Fruit fly (Drosophila melanogaster): ENCODE measurements around the gene CG13775.

CG13775 gene

dm6 chr2L:6970813-6971212, 14.1 kb upstream of the CG13775 start:
- TF ChIP-seq Hr39 (GFP tag; optimal IDR thresholded peaks at IDR 0.05): no peak
- TF ChIP-seq CG7368 (GFP tag; optimal IDR thresholded peaks at IDR 0.05): no peak
- no peak for TF ChIP-seq cyc (GFP tag; optimal IDR thresholded peaks at IDR 0.05)
- TF ChIP-seq fkh (GFP tag; optimal IDR thresholded peaks at IDR 0.05): no peak
- no peak for TF ChIP-seq CG8319 (GFP tag; optimal IDR thresholded peaks at IDR 0.05)
- no peak for TF ChIP-seq Hr38 (GFP tag; optimal IDR thresholded peaks at IDR 0.05)
- TF ChIP-seq Ets21C (GFP tag; optimal IDR thresholded peaks at IDR 0.05): no peak
- TF ChIP-seq dac (GFP tag; optimal IDR thresholded peaks at IDR 0.05): no peak
- TF ChIP-seq Eip78C (GFP tag): no peak
- TF ChIP-seq CG1621 (tag; optimal IDR thresholded peaks at IDR 0.05): no peak
- TF ChIP-seq CG8632 (GFP tag; optimal IDR thresholded peaks at IDR 0.05): no peak
- no peak for TF ChIP-seq CG10631 (GFP tag; optimal IDR thresholded peaks at IDR 0.05)
- no peak for TF ChIP-seq CG8119 (GFP tag; IDR thresholded peaks at IDR 0.05)
- TF ChIP-seq CG11294 (GFP tag; IDR thresholded peaks at IDR 0.05): no peak
- TF ChIP-seq Smox (GFP tag; optimal IDR thresholded peaks at IDR 0.05): no peak
- TF ChIP-seq acj6 (GFP tag; optimal IDR thresholded peaks at IDR 0.05): no peak
- no peak for TF ChIP-seq CG6808 (GFP tag; optimal IDR thresholded peaks at IDR 0.05)
- no peak for TF ChIP-seq fd85E (GFP tag; optimal IDR thresholded peaks at IDR 0.05)

dm6 chr2L:6968013-6968517, 11.3 kb upstream of the CG13775 start:
- no peak for TF ChIP-seq CG4318 (GFP tag; optimal IDR thresholded peaks at IDR 0.05)
- no peak for TF ChIP-seq Eip93F (GFP tag; optimal IDR thresholded peaks at IDR 0.05)
- peak; percentile 56; the same call in 2 of the 3 replicates for TF ChIP-seq eg (GFP tag; IDR thresholded peaks at IDR 0.05)
- peak; percentile 63 for TF ChIP-seq lz (GFP tag; optimal IDR thresholded peaks at IDR 0.05)
- peak; percentile 62 for TF ChIP-seq dsx (GFP tag; optimal IDR thresholded peaks at IDR 0.05; ENCODE audit: poor library complexity, severe bottlenecking)
- peak; percentile 29 for TF ChIP-seq CG10631 (GFP tag; optimal IDR thresholded peaks at IDR 0.05)
- peak; percentile 94 for TF ChIP-seq fkh (GFP tag; optimal IDR thresholded peaks at IDR 0.05)
- TF ChIP-seq CG7368 (GFP tag; optimal IDR thresholded peaks at IDR 0.05): no peak
- peak; percentile 38 for TF ChIP-seq CG6792 (GFP tag; optimal IDR thresholded peaks at IDR 0.05)
- TF ChIP-seq achi (GFP tag; optimal IDR thresholded peaks at IDR 0.05): no peak
- TF ChIP-seq Hr39 (GFP tag; optimal IDR thresholded peaks at IDR 0.05): peak; percentile 37
- TF ChIP-seq ss (GFP tag; optimal IDR thresholded peaks at IDR 0.05): peak in 1 of 2 experiments; percentile 49
- TF ChIP-seq Sox102F (GFP tag; optimal IDR thresholded peaks at IDR 0.05): no peak
- peak; percentile 38 for TF ChIP-seq Ets21C (GFP tag; optimal IDR thresholded peaks at IDR 0.05)
- no peak for TF ChIP-seq CG11762 (GFP tag; optimal IDR thresholded peaks at IDR 0.05; ENCODE audit: insufficient read depth)
- TF ChIP-seq fd59A (GFP tag; optimal IDR thresholded peaks at IDR 0.05): no peak
- no peak for TF ChIP-seq CG11294 (GFP tag; IDR thresholded peaks at IDR 0.05)
- peak; percentile 69 for TF ChIP-seq topi (GFP tag; optimal IDR thresholded peaks at IDR 0.05)
- no peak for TF ChIP-seq OdsH (GFP tag; optimal IDR thresholded peaks at IDR 0.05)
- no peak for TF ChIP-seq Met (GFP tag; optimal IDR thresholded peaks at IDR 0.05)
- peak; percentile 86 for TF ChIP-seq Eip78C (GFP tag)
- peak; percentile 55 for TF ChIP-seq Smox (GFP tag; optimal IDR thresholded peaks at IDR 0.05)
- TF ChIP-seq dac (GFP tag; optimal IDR thresholded peaks at IDR 0.05): no peak
- peak; percentile 10 for TF ChIP-seq CG34406 (GFP tag; optimal IDR thresholded peaks at IDR 0.05)
- TF ChIP-seq CG3032 (tag; optimal IDR thresholded peaks at IDR 0.05): no peak
- peak; percentile 21 for TF ChIP-seq CG32006 (GFP tag; optimal IDR thresholded peaks at IDR 0.05)
- TF ChIP-seq CG3919 (GFP tag; optimal IDR thresholded peaks at IDR 0.05): peak; percentile 73
- TF ChIP-seq Hr38 (GFP tag; optimal IDR thresholded peaks at IDR 0.05): no peak
- peak; percentile 42 for TF ChIP-seq CG6854 (GFP tag; optimal IDR thresholded peaks at IDR 0.05)
- TF ChIP-seq esn (GFP tag; optimal IDR thresholded peaks at IDR 0.05): peak; percentile 57
- TF ChIP-seq CG6163 (GFP tag; IDR thresholded peaks at IDR 0.05): peak; percentile 51; the same call in 2 of the 3 replicates
- TF ChIP-seq CG1621 (tag; optimal IDR thresholded peaks at IDR 0.05): peak; percentile 30
- TF ChIP-seq CG15336 (GFP tag; IDR thresholded peaks at IDR 0.05): peak; percentile 24; the same call in 1 of the 2 replicates
- peak; percentile 37 for TF ChIP-seq Eip75B (GFP tag; optimal IDR thresholded peaks at IDR 0.05)
- TF ChIP-seq Sox14 (GFP tag; optimal IDR thresholded peaks at IDR 0.05): peak; percentile 64
- no peak for TF ChIP-seq CG8319 (GFP tag; optimal IDR thresholded peaks at IDR 0.05)
- no peak for TF ChIP-seq CG16779 (tag; optimal IDR thresholded peaks at IDR 0.05)
- TF ChIP-seq CG6276 (GFP tag; optimal IDR thresholded peaks at IDR 0.05): no peak
- TF ChIP-seq Ets96B (tag; optimal IDR thresholded peaks at IDR 0.05): peak; percentile 44
- peak; percentile 35 for TF ChIP-seq CG8632 (GFP tag; optimal IDR thresholded peaks at IDR 0.05)
- TF ChIP-seq CG31627 (GFP tag; optimal IDR thresholded peaks at IDR 0.05): peak; percentile 53
- TF ChIP-seq cyc (GFP tag; optimal IDR thresholded peaks at IDR 0.05): peak; percentile 51
- TF ChIP-seq CG9139 (GFP tag; optimal IDR thresholded peaks at IDR 0.05): no peak
- peak; percentile 43 for TF ChIP-seq acj6 (GFP tag; optimal IDR thresholded peaks at IDR 0.05)
- TF ChIP-seq svp (GFP tag): peak; percentile 83
